Worm (Caenorhabditis elegans) whole organism, L3 larva: ENCODE measurements around the gene gmn-1.
A peak's percentile ranks its signal among the peaks of the same experiment; 100 is the strongest.
"Not testable (repeated sequence)": the region's sequence is repeated elsewhere in the genome, so short reads cannot be mapped to it uniquely, and the experiment has no call there.

Source experiments
- R02D3.7 ChIP-seq: fragments of 150-350 bp; optimal IDR thresholded peaks from 2 replicates; lab custom pipeline; 2014; ENCODE audit warnings: missing biosample characterization, missing genetic modification characterization
- aly-2 ChIP-seq: fragments of 150-350 bp; optimal IDR thresholded peaks from 2 replicates; lab custom pipeline; 2014; ENCODE audit warnings: missing biosample characterization, missing genetic modification characterization
- ceh-28 ChIP-seq: fragments of 150-350 bp; optimal IDR thresholded peaks from 2 replicates; lab custom pipeline; 2014; ENCODE audit warnings: missing biosample characterization, missing genetic modification reagents, missing genetic modification characterization
- ceh-82 ChIP-seq: fragments of 150-350 bp; optimal IDR thresholded peaks from 2 replicates; lab custom pipeline; 2014; ENCODE audit warnings: missing biosample characterization, missing genetic modification characterization
- ceh-9 ChIP-seq: sonication (generic microtip); optimal IDR thresholded peaks from 2 replicates; lab custom pipeline; 2018; ENCODE audit warnings: missing biosample characterization, missing genetic modification characterization
- egl-27 ChIP-seq: sonication (generic microtip); optimal IDR thresholded peaks from 4 replicates; lab custom pipeline; 2017; ENCODE audit warnings: missing biosample characterization, missing genetic modification reagents, missing genetic modification characterization
- elt-1 ChIP-seq: fragments of 150-350 bp; optimal IDR thresholded peaks from 2 replicates; lab custom pipeline; 2014; ENCODE audit warnings: missing biosample characterization, missing genetic modification characterization
- elt-3 ChIP-seq, 3 experiments: fragments of 150-350 bp in 1 of 3; sonication (generic microtip) in 2 of 3; optimal IDR thresholded peaks; 2 replicates in 2 of 3; 4 replicates in 1 of 3; lab custom pipeline; 2014 to 2017; ENCODE audit warnings: missing biosample characterization in 3 of 3, missing genetic modification characterization in 3 of 3
- eor-1 ChIP-seq, 2 experiments: fragments of 150-350 bp; optimal IDR thresholded peaks; 2 replicates each; lab custom pipeline; 2014 to 2018; ENCODE audit warnings: missing biosample characterization in 2 of 2, missing genetic modification characterization in 2 of 2
- fkh-2 ChIP-seq: fragments of 150-350 bp; optimal IDR thresholded peaks from 2 replicates; lab custom pipeline; 2014; ENCODE audit warnings: missing biosample characterization, missing genetic modification reagents, missing genetic modification characterization
- fos-1 ChIP-seq: fragments of 150-350 bp; optimal IDR thresholded peaks from 2 replicates; lab custom pipeline; 2014; ENCODE audit warnings: missing biosample characterization, missing genetic modification characterization
- hmg-11 ChIP-seq: sonication (generic microtip); optimal IDR thresholded peaks from 2 replicates; lab custom pipeline; 2016; ENCODE audit warnings: missing genetic modification characterization, missing compliant biosample characterization
- lin-39 ChIP-seq: fragments of 150-350 bp; optimal IDR thresholded peaks from 2 replicates; lab custom pipeline; 2018; ENCODE audit warnings: missing biosample characterization, missing genetic modification reagents, missing genetic modification characterization
- lsy-12 ChIP-seq: sonication (generic microtip); optimal IDR thresholded peaks from 2 replicates; lab custom pipeline; 2016; ENCODE audit warnings: mild to moderate bottlenecking, missing genetic modification characterization, missing compliant biosample characterization
- nfya-1 ChIP-seq: sonication (generic microtip); optimal IDR thresholded peaks from 2 replicates; lab custom pipeline; 2017; ENCODE audit warnings: missing genetic modification characterization, mild to moderate bottlenecking, missing compliant biosample characterization, antibody characterized with exemption, moderate library complexity; ENCODE audit not compliant: insufficient read depth
- nhr-12 ChIP-seq: fragments of 150-350 bp; optimal IDR thresholded peaks from 2 replicates; lab custom pipeline; 2014; ENCODE audit warnings: missing biosample characterization, missing genetic modification characterization
- nhr-23 ChIP-seq: fragments of 150-350 bp; optimal IDR thresholded peaks from 2 replicates; lab custom pipeline; 2014; ENCODE audit warnings: missing biosample characterization, missing genetic modification reagents, missing genetic modification characterization
- nhr-237 ChIP-seq: fragments of 150-350 bp; optimal IDR thresholded peaks from 2 replicates; lab custom pipeline; 2014; ENCODE audit warnings: missing biosample characterization, missing genetic modification characterization
- nhr-25 ChIP-seq: sonication (generic microtip); optimal IDR thresholded peaks from 2 replicates; lab custom pipeline; 2017; ENCODE audit warnings: missing biosample characterization, missing genetic modification characterization
- nhr-28 ChIP-seq: fragments of 150-350 bp; optimal IDR thresholded peaks from 2 replicates; lab custom pipeline; 2014; ENCODE audit warnings: missing biosample characterization, missing genetic modification characterization
- nhr-43 ChIP-seq: sonication (generic microtip); optimal IDR thresholded peaks from 2 replicates; lab custom pipeline; 2016; ENCODE audit warnings: mild to moderate bottlenecking, missing genetic modification characterization, missing compliant biosample characterization; ENCODE audit not compliant: poor library complexity, severe bottlenecking
- nhr-67 ChIP-seq: fragments of 150-350 bp; optimal IDR thresholded peaks from 2 replicates; lab custom pipeline; 2014; ENCODE audit warnings: missing biosample characterization, missing genetic modification characterization
- pha-4 ChIP-seq: fragments of 150-350 bp; optimal IDR thresholded peaks from 2 replicates; lab custom pipeline; 2014; ENCODE audit warnings: missing biosample characterization, missing genetic modification reagents, missing genetic modification characterization
- skn-1 ChIP-seq: fragments of 150-350 bp; optimal IDR thresholded peaks from 2 replicates; lab custom pipeline; 2014; ENCODE audit warnings: missing biosample characterization, missing genetic modification characterization
- snpc-4 ChIP-seq: fragments of 150-350 bp; optimal IDR thresholded peaks from 2 replicates; lab custom pipeline; 2014; ENCODE audit warnings: missing biosample characterization, missing genetic modification characterization
- tbx-2 ChIP-seq: sonication (generic microtip); optimal IDR thresholded peaks from 2 replicates; lab custom pipeline; 2016; ENCODE audit warnings: mild to moderate bottlenecking, missing genetic modification characterization, missing compliant biosample characterization
- unc-62 ChIP-seq: fragments of 150-350 bp; sonication (generic microtip); optimal IDR thresholded peaks from 4 replicates; lab custom pipeline; 2014; ENCODE audit warnings: missing biosample characterization, missing genetic modification reagents, missing genetic modification characterization
- ztf-4 ChIP-seq: fragments of 150-350 bp; optimal IDR thresholded peaks from 2 replicates; lab custom pipeline; 2014; ENCODE audit warnings: missing biosample characterization, missing genetic modification characterization

gmn-1 gene

ce11 chrIII:12178121-12178520, 47.0 kb downstream of the gmn-1 start:
- TF ChIP-seq elt-1: no peak
- no peak for TF ChIP-seq nhr-67
- TF ChIP-seq elt-3 (tag; optimal IDR thresholded peaks at IDR 0.05; lab: Kevin White, UChicago): no peak
- no peak for TF ChIP-seq tbx-2
- no peak for TF ChIP-seq skn-1 (tag; lab: Kevin White, UChicago)
- TF ChIP-seq unc-62 (GFP tag; lab: Kevin White, UChicago): no peak
- TF ChIP-seq nhr-23 (tag; lab: Kevin White, UChicago): peak; percentile 54
- no peak for TF ChIP-seq fkh-2
- no peak for TF ChIP-seq fos-1 (tag; lab: Kevin White, UChicago)
- TF ChIP-seq ceh-9: no peak
- TF ChIP-seq egl-27 (tag; lab: Kevin White, UChicago): no peak
- TF ChIP-seq ceh-28 (tag; lab: Kevin White, UChicago): peak; percentile 1
- no peak for TF ChIP-seq aly-2 (tag; lab: Kevin White, UChicago)
- no peak for TF ChIP-seq nhr-43 (tag; lab: Kevin White, UChicago)
- TF ChIP-seq eor-1 (tag; optimal IDR thresholded peaks at IDR 0.05; lab: Kevin White, UChicago): no peak
- no peak for TF ChIP-seq nhr-237 (tag; lab: Kevin White, UChicago)
- no peak for TF ChIP-seq ceh-82
- TF ChIP-seq ztf-4 (tag; lab: Kevin White, UChicago): no peak
- no peak for TF ChIP-seq lsy-12 (tag; lab: Kevin White, UChicago)
- no peak for TF ChIP-seq lin-39 (tag; lab: Kevin White, UChicago)
- peak; percentile 89 for TF ChIP-seq pha-4 (tag; lab: Kevin White, UChicago)
- TF ChIP-seq hmg-11 (tag; lab: Kevin White, UChicago): no peak
- TF ChIP-seq nhr-25 (tag; lab: Kevin White, UChicago): peak; percentile 41
- no peak for TF ChIP-seq snpc-4 (tag; lab: Kevin White, UChicago)
- peak; percentile 11 for TF ChIP-seq nfya-1 (tag; lab: Kevin White, UChicago)
- TF ChIP-seq nhr-28: no peak

DNA sequence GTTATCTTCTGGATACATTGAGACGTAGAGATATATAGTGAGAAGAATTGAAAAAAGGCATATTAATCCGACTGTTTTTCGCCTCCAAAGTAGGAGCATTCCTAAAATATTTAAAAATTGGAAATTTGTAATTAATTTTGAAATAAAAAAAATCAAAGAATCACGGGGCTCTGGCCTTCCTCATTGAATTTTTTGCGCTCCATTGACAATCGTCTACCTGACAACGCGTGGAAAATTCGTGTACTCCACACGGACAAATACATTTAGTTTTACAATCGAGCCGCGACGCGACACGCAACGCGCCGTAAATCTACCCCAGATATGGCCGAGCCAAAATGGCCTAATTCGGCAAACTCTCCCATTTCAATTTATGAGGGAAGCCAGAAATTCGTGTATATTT, 48.0 kb downstream of the gmn-1 start, which contains the start of gene gly-11:
TSS of gene gly-11 (minus strand) at position 101 of the 400 bp plus-strand sequence.
- not testable (repeated sequence) for TF ChIP-seq nhr-12, skn-1, R02D3.7 (tag; lab: Kevin White, UChicago)
